Fruit fly (Drosophila melanogaster): ENCODE measurements around the gene CG33339.

Gene CG33339

dm6 chr3R:24333182-24333808, 28.4 kb upstream of the CG33339 start, which contains the start of the genes Rrp5 and Dis3:
TSS of gene Rrp5 (minus strand) at chr3R:24333316.
TSS of gene Dis3 (plus strand) at chr3R:24333433.
- TF ChIP-seq Dfd (GFP tag; optimal IDR thresholded peaks at IDR 0.05) (no peak), CG9705 (GFP tag; optimal IDR thresholded peaks at IDR 0.05) (no peak), CG32264 (GFP tag; optimal IDR thresholded peaks at IDR 0.05) (no peak), dl (GFP tag; optimal IDR thresholded peaks at IDR 0.05; ENCODE audit: insufficient read depth in 1 of 2, partially characterized antibody in 2 of 2) (peak in 1 of 2 experiments; percentile 16), Myc (optimal IDR thresholded peaks at IDR 0.05) (peak; percentile 68), Vsx2 (GFP tag; optimal IDR thresholded peaks at IDR 0.05; ENCODE audit: partially characterized antibody) (peak; percentile 99), Dif (GFP tag; optimal IDR thresholded peaks at IDR 0.05; ENCODE audit: partially characterized antibody) (peak; percentile 97)

dm6 chr3R:24336622-24337021, 25.0 kb upstream of the CG33339 start, which contains the start of gene CG6432:
TSS of gene CG6432 (plus strand) at chr3R:24336922.
- no peak for TF ChIP-seq Myc (optimal IDR thresholded peaks at IDR 0.05)
- no peak for TF ChIP-seq fru (GFP tag; optimal IDR thresholded peaks at IDR 0.05)
- TF ChIP-seq N (GFP tag; optimal IDR thresholded peaks at IDR 0.05) = no peak

- TF ChIP-seq foxo (GFP tag; optimal IDR thresholded peaks at IDR 0.05) = no peak
- TF ChIP-seq pan (optimal IDR thresholded peaks at IDR 0.05) = no peak
- TF ChIP-seq dmrt93B (GFP tag; optimal IDR thresholded peaks at IDR 0.05) = no peak
- TF ChIP-seq dl (GFP tag; optimal IDR thresholded peaks at IDR 0.05; ENCODE audit: insufficient read depth in 1 of 2, partially characterized antibody in 2 of 2) = no peak
These were observed 20.4 kb upstream of the CG33339 start, which contains the start of gene Ms for dm6 chr3R:24341251-24341650. TSS of gene Ms (plus strand) at chr3R:24341551.

- TF ChIP-seq psq (GFP tag; optimal IDR thresholded peaks at IDR 0.05) = peak; percentile 54
- peak; percentile 59 for TF ChIP-seq ey (GFP tag; optimal IDR thresholded peaks at IDR 0.05)
- TF ChIP-seq woc (GFP tag; optimal IDR thresholded peaks at IDR 0.05) = no peak
- TF ChIP-seq jim (GFP tag; optimal IDR thresholded peaks at IDR 0.05) = no peak
- TF ChIP-seq CG9705 (GFP tag; optimal IDR thresholded peaks at IDR 0.05) = peak; percentile 45
- TF ChIP-seq Rel (GFP tag; optimal IDR thresholded peaks at IDR 0.05) = no peak
- no peak for TF ChIP-seq Rel (tag; optimal IDR thresholded peaks at IDR 0.05)
- TF ChIP-seq CG32264 (GFP tag; optimal IDR thresholded peaks at IDR 0.05) = peak; percentile 37
- TF ChIP-seq lola (GFP tag; optimal IDR thresholded peaks at IDR 0.05) = no peak
- TF ChIP-seq Jra (GFP tag; optimal IDR thresholded peaks at IDR 0.05) = no peak
- no peak for TF ChIP-seq Dif (GFP tag; optimal IDR thresholded peaks at IDR 0.05; ENCODE audit: partially characterized antibody)
- no peak for TF ChIP-seq Vsx2 (GFP tag; optimal IDR thresholded peaks at IDR 0.05; ENCODE audit: partially characterized antibody)
- TF ChIP-seq brk (GFP tag; optimal IDR thresholded peaks at IDR 0.05) = no peak
- TF ChIP-seq rgr (GFP tag; optimal IDR thresholded peaks at IDR 0.05) = no peak
- no peak for TF ChIP-seq CrebA (GFP tag; optimal IDR thresholded peaks at IDR 0.05; ENCODE audit: borderline replicate concordance)
- TF ChIP-seq Myc (optimal IDR thresholded peaks at IDR 0.05) = peak; percentile 87
- TF ChIP-seq pan (optimal IDR thresholded peaks at IDR 0.05) = no peak
- peak; percentile 56 for TF ChIP-seq sv (GFP tag; optimal IDR thresholded peaks at IDR 0.05)
- TF ChIP-seq dl (GFP tag; optimal IDR thresholded peaks at IDR 0.05; ENCODE audit: insufficient read depth in 1 of 2, partially characterized antibody in 2 of 2) = no peak
- no peak for TF ChIP-seq GATAd (GFP tag; optimal IDR thresholded peaks at IDR 0.05)
These were observed 13.0 kb upstream of the CG33339 start, which contains the start of the genes CG5746 and CG6454 for dm6 chr3R:24348420-24349190. TSS of gene CG5746 (minus strand) at chr3R:24348791. TSS of gene CG6454 (plus strand) at chr3R:24349182.

dm6 chr3R:24353448-24353847, 8.2 kb upstream of the CG33339 start:
- TF ChIP-seq jim (GFP tag; optimal IDR thresholded peaks at IDR 0.05) (no peak), lola (GFP tag; optimal IDR thresholded peaks at IDR 0.05) (no peak), rgr (GFP tag; optimal IDR thresholded peaks at IDR 0.05) (no peak), pan (optimal IDR thresholded peaks at IDR 0.05) (no peak), Hr78 (GFP tag; optimal IDR thresholded peaks at IDR 0.05) (no peak), brk (GFP tag; optimal IDR thresholded peaks at IDR 0.05) (no peak)

dm6 chr3R:24357698-24358097, 3.9 kb upstream of the CG33339 start, which contains the start of gene Golgin84:
TSS of gene Golgin84 (minus strand) at chr3R:24357938.
- no peak for TF ChIP-seq HLH106 (tag; optimal IDR thresholded peaks at IDR 0.05)
- TF ChIP-seq Hr83 (GFP tag; optimal IDR thresholded peaks at IDR 0.05; ENCODE audit: poor library complexity, severe bottlenecking) = no peak
- no peak for TF ChIP-seq GATAd (GFP tag; optimal IDR thresholded peaks at IDR 0.05)
- TF ChIP-seq psq (GFP tag; optimal IDR thresholded peaks at IDR 0.05) = no peak
- no peak for TF ChIP-seq usp (GFP tag; optimal IDR thresholded peaks at IDR 0.05)

All from whole organism, wandering third instar larva.